Worm (Caenorhabditis elegans) whole organism, L2 larva: Measurements from ENCODE around the gene sna-3.

ENCODE experiments used
- C34F6.9 ChIP-seq: fragments of 150-350 bp; optimal IDR thresholded peaks from 2 replicates; lab custom pipeline; 2014; ENCODE audit warnings: missing biosample characterization, missing genetic modification characterization
- F13H6.1 ChIP-seq: sonication (generic microtip); optimal IDR thresholded peaks from 2 replicates; lab custom pipeline; 2016; ENCODE audit warnings: missing genetic modification characterization, missing compliant biosample characterization
- R02D3.7 ChIP-seq: fragments of 150-350 bp; optimal IDR thresholded peaks from 2 replicates; lab custom pipeline; 2014; ENCODE audit warnings: missing biosample characterization, missing genetic modification characterization
- Y55F3AM.14 ChIP-seq: fragments of 200-800 bp; sonication (Bioruptor generic); optimal IDR thresholded peaks from 2 replicates; lab custom pipeline; 2018; ENCODE audit warnings: mild to moderate bottlenecking, missing genetic modification characterization, missing compliant biosample characterization
- ZK546.5 ChIP-seq: sonication (generic microtip); optimal IDR thresholded peaks from 2 replicates; lab custom pipeline; 2017; ENCODE audit warnings: missing biosample characterization, missing genetic modification characterization
- alr-1 ChIP-seq: fragments of 150-350 bp; optimal IDR thresholded peaks from 2 replicates; lab custom pipeline; 2014; ENCODE audit warnings: missing biosample characterization, missing genetic modification characterization
- aly-2 ChIP-seq: fragments of 150-350 bp; optimal IDR thresholded peaks from 2 replicates; lab custom pipeline; 2014; ENCODE audit warnings: missing biosample characterization, missing genetic modification characterization
- ama-1 ChIP-seq: fragments of 150-350 bp; optimal IDR thresholded peaks from 2 replicates; lab custom pipeline; 2018; ENCODE audit warnings: inconsistent platforms
- blmp-1 ChIP-seq: sonication (generic microtip); optimal IDR thresholded peaks from 2 replicates; lab custom pipeline; 2017; ENCODE audit warnings: missing genetic modification characterization, mild to moderate bottlenecking, missing compliant biosample characterization, antibody characterized with exemption, moderate library complexity; ENCODE audit not compliant: insufficient read depth
- ceh-16 ChIP-seq: fragments of 150-350 bp; optimal IDR thresholded peaks from 2 replicates; lab custom pipeline; 2014; ENCODE audit warnings: missing biosample characterization, missing genetic modification characterization
- ceh-82 ChIP-seq: fragments of 150-350 bp; optimal IDR thresholded peaks from 2 replicates; lab custom pipeline; 2014; ENCODE audit warnings: missing biosample characterization, missing genetic modification characterization
- crh-2 ChIP-seq: sonication (generic microtip); optimal IDR thresholded peaks from 2 replicates; lab custom pipeline; 2017; ENCODE audit warnings: missing biosample characterization, missing genetic modification characterization
- dmd-4 ChIP-seq: sonication (generic microtip); optimal IDR thresholded peaks from 2 replicates; lab custom pipeline; 2017; ENCODE audit warnings: missing biosample characterization, missing genetic modification characterization
- egl-27 ChIP-seq: sonication (generic microtip); optimal IDR thresholded peaks from 3 replicates; lab custom pipeline; 2017; ENCODE audit warnings: missing biosample characterization, missing genetic modification reagents, missing genetic modification characterization
- elt-1 ChIP-seq: fragments of 150-350 bp; optimal IDR thresholded peaks from 2 replicates; lab custom pipeline; 2014; ENCODE audit warnings: missing biosample characterization, missing genetic modification characterization
- elt-3 ChIP-seq: sonication (generic microtip); optimal IDR thresholded peaks from 2 replicates; lab custom pipeline; 2017; ENCODE audit warnings: missing biosample characterization, missing genetic modification characterization
- fos-1 ChIP-seq: fragments of 150-350 bp; optimal IDR thresholded peaks from 2 replicates; lab custom pipeline; 2014; ENCODE audit warnings: missing biosample characterization, missing genetic modification characterization
- gmeb-1 ChIP-seq: fragments of 150-350 bp; optimal IDR thresholded peaks from 2 replicates; lab custom pipeline; 2014; ENCODE audit warnings: missing biosample characterization, missing genetic modification characterization
- lin-13 ChIP-seq: fragments of 150-350 bp; optimal IDR thresholded peaks from 2 replicates; lab custom pipeline; 2014; ENCODE audit warnings: missing biosample characterization, missing genetic modification reagents, missing genetic modification characterization
- lin-39 ChIP-seq: fragments of 150-350 bp; optimal IDR thresholded peaks from 2 replicates; lab custom pipeline; 2014; ENCODE audit warnings: missing biosample characterization, missing genetic modification reagents, missing genetic modification characterization
- lsy-2 ChIP-seq, 2 experiments: fragments of 150-350 bp in 1 of 2; sonication (generic microtip) in 1 of 2; optimal IDR thresholded peaks; 2 replicates each; lab custom pipeline; 2014 to 2017; ENCODE audit warnings: missing biosample characterization in 2 of 2, missing genetic modification characterization in 2 of 2
- mab-5 ChIP-seq: fragments of 150-350 bp; optimal IDR thresholded peaks from 2 replicates; lab custom pipeline; 2014; ENCODE audit warnings: missing biosample characterization, missing genetic modification characterization
- mbf-1 ChIP-seq: sonication (generic microtip); optimal IDR thresholded peaks from 2 replicates; lab custom pipeline; 2017; ENCODE audit warnings: missing biosample characterization, missing genetic modification characterization
- mdl-1 ChIP-seq, 2 experiments: fragments of 150-350 bp in 1 of 2; sonication (generic microtip) in 1 of 2; optimal IDR thresholded peaks; 2 replicates each; lab custom pipeline; 2017; ENCODE audit warnings: missing biosample characterization in 2 of 2, missing genetic modification characterization in 2 of 2
- nhr-10 ChIP-seq: sonication (generic microtip); optimal IDR thresholded peaks from 2 replicates; lab custom pipeline; 2017; ENCODE audit warnings: missing biosample characterization, missing genetic modification characterization
- nhr-12 ChIP-seq: fragments of 150-350 bp; optimal IDR thresholded peaks from 2 replicates; lab custom pipeline; 2014; ENCODE audit warnings: missing biosample characterization, missing genetic modification characterization
- nhr-129 ChIP-seq: fragments of 150-350 bp; optimal IDR thresholded peaks from 2 replicates; lab custom pipeline; 2014; ENCODE audit warnings: missing biosample characterization, missing genetic modification characterization
- nhr-21 ChIP-seq: fragments of 150-350 bp; optimal IDR thresholded peaks from 2 replicates; lab custom pipeline; 2014; ENCODE audit warnings: missing biosample characterization, missing genetic modification characterization
- nhr-23 ChIP-seq: fragments of 150-350 bp; optimal IDR thresholded peaks from 2 replicates; lab custom pipeline; 2014; ENCODE audit warnings: missing biosample characterization, missing genetic modification reagents, missing genetic modification characterization
- nhr-237 ChIP-seq: fragments of 150-350 bp; optimal IDR thresholded peaks from 2 replicates; lab custom pipeline; 2014; ENCODE audit warnings: missing biosample characterization, missing genetic modification characterization
- nhr-25 ChIP-seq: fragments of 150-350 bp; sonication (generic microtip); optimal IDR thresholded peaks from 3 replicates; lab custom pipeline; 2014; ENCODE audit warnings: missing biosample characterization, missing genetic modification characterization
- nhr-6 ChIP-seq: fragments of 150-350 bp; optimal IDR thresholded peaks from 2 replicates; lab custom pipeline; 2014; ENCODE audit warnings: missing biosample characterization, missing genetic modification characterization
- nhr-77 ChIP-seq: fragments of 150-350 bp; optimal IDR thresholded peaks from 2 replicates; lab custom pipeline; 2014; ENCODE audit warnings: missing biosample characterization, missing genetic modification characterization
- peb-1 ChIP-seq: fragments of 150-350 bp; optimal IDR thresholded peaks from 2 replicates; lab custom pipeline; 2014; ENCODE audit warnings: missing biosample characterization, missing genetic modification characterization
- sem-4 ChIP-seq: fragments of 150-350 bp; optimal IDR thresholded peaks from 2 replicates; lab custom pipeline; 2014; ENCODE audit warnings: missing biosample characterization, missing genetic modification reagents, missing genetic modification characterization
- skn-1 ChIP-seq: sonication (generic microtip); optimal IDR thresholded peaks from 2 replicates; lab custom pipeline; 2017; ENCODE audit warnings: missing biosample characterization, missing genetic modification characterization
- sma-3 ChIP-seq: sonication (generic microtip); optimal IDR thresholded peaks from 2 replicates; lab custom pipeline; 2016; ENCODE audit warnings: missing genetic modification reagents, missing genetic modification characterization, missing compliant biosample characterization
- sma-9 ChIP-seq, 2 experiments: fragments of 150-350 bp in 1 of 2; sonication (generic microtip) in 1 of 2; optimal IDR thresholded peaks; 2 replicates each; lab custom pipeline; 2014 to 2016; ENCODE audit warnings: missing genetic modification characterization in 2 of 2, mild to moderate bottlenecking in 1 of 2, missing biosample characterization in 1 of 2, missing compliant biosample characterization in 1 of 2, missing genetic modification reagents in 1 of 2, moderate library complexity in 1 of 2
- snpc-4 ChIP-seq: fragments of 150-350 bp; optimal IDR thresholded peaks from 2 replicates; lab custom pipeline; 2014; ENCODE audit warnings: missing biosample characterization, missing genetic modification characterization
- unc-39 ChIP-seq: fragments of 150-350 bp; optimal IDR thresholded peaks from 2 replicates; lab custom pipeline; 2014; ENCODE audit warnings: missing biosample characterization, missing genetic modification characterization
- zag-1 ChIP-seq: fragments of 150-350 bp; optimal IDR thresholded peaks from 2 replicates; lab custom pipeline; 2014; ENCODE audit warnings: missing biosample characterization, missing genetic modification characterization
- ztf-1 ChIP-seq: fragments of 200-800 bp; sonication (Bioruptor generic); conservative IDR thresholded peaks from 2 replicates; pipeline ENCODE4 v1.3.6; 2022; ENCODE audit warnings: missing genetic modification characterization, missing compliant biosample characterization
- ztf-11 ChIP-seq: sonication (generic microtip); optimal IDR thresholded peaks from 2 replicates; lab custom pipeline; 2017; ENCODE audit warnings: missing biosample characterization, missing genetic modification characterization
- ztf-4 ChIP-seq: fragments of 150-350 bp; optimal IDR thresholded peaks from 2 replicates; lab custom pipeline; 2014; ENCODE audit warnings: missing biosample characterization, missing genetic modification characterization

Gene sna-3

ce11 chrIII:6183118-6183517 lies 22.9 kb downstream of the sna-3 start, which contains the start of gene nas-28:
Gene nas-28, minus strand, starts transcription at chrIII:6183218.
- TF ChIP-seq mbf-1 (tag; lab: Kevin White, UChicago) (no peak), unc-39 (tag; lab: Kevin White, UChicago) (no peak), nhr-23 (tag; lab: Kevin White, UChicago) (no peak)
- TF ChIP-seq, all 48 proteins: peak for 0

ce11 chrIII:6180294-6180693 lies 25.7 kb downstream of the sna-3 start:
- TF ChIP-seq sma-3 (GFP tag; lab: Kevin White, UChicago) (peak; percentile 11), nhr-6 (tag; lab: Kevin White, UChicago) (no peak), nhr-12 (tag; lab: Kevin White, UChicago) (no peak), mbf-1 (tag; lab: Kevin White, UChicago) (no peak), sma-9 (GFP tag; optimal IDR thresholded peaks at IDR 0.05; lab: Kevin White, UChicago) (peak; percentile 66), sma-9 (tag; optimal IDR thresholded peaks at IDR 0.05; lab: Kevin White, UChicago) (no peak), F13H6.1 (tag; lab: Kevin White, UChicago) (peak; percentile 57), mab-5 (tag; lab: Kevin White, UChicago) (no peak), ceh-82 (tag; lab: Kevin White, UChicago) (no peak), fos-1 (tag; lab: Kevin White, UChicago) (peak; percentile 58), ztf-4 (no peak), skn-1 (tag; lab: Kevin White, UChicago) (peak; percentile 34), alr-1 (no peak), zag-1 (tag; lab: Kevin White, UChicago) (no peak), lin-13 (GFP tag; lab: Kevin White, UChicago) (no peak), dmd-4 (tag; lab: Kevin White, UChicago) (no peak), crh-2 (tag; lab: Kevin White, UChicago) (peak; percentile 68), ceh-16 (tag; lab: Kevin White, UChicago) (no peak), blmp-1 (tag; lab: Kevin White, UChicago) (no peak), ama-1 (no peak), ztf-11 (tag; lab: Kevin White, UChicago) (no peak), nhr-10 (no peak), ztf-1 (GFP tag; lab: Robert Waterston, UW) (no peak), mdl-1 (tag; optimal IDR thresholded peaks at IDR 0.05; lab: Kevin White, UChicago) (peak in 1 of 2 experiments; percentile 28), nhr-129 (tag; lab: Kevin White, UChicago) (peak; percentile 10), nhr-77 (no peak), lsy-2 (tag; optimal IDR thresholded peaks at IDR 0.05; lab: Kevin White, UChicago) (no peak), snpc-4 (tag; lab: Kevin White, UChicago) (no peak), nhr-25 (tag; lab: Kevin White, UChicago) (no peak), ZK546.5 (tag; lab: Kevin White, UChicago) (no peak), sem-4 (tag; lab: Kevin White, UChicago) (no peak), nhr-23 (tag; lab: Kevin White, UChicago) (no peak), unc-39 (tag; lab: Kevin White, UChicago) (no peak), lin-39 (no peak), egl-27 (no peak), peb-1 (tag; lab: Kevin White, UChicago) (no peak), nhr-237 (no peak), nhr-21 (tag; lab: Kevin White, UChicago) (no peak), Y55F3AM.14 (GFP tag; lab: Kevin White, UChicago) (no peak), C34F6.9 (tag; lab: Kevin White, UChicago) (no peak), elt-1 (tag; lab: Kevin White, UChicago) (no peak), R02D3.7 (tag; lab: Kevin White, UChicago) (no peak), aly-2 (tag; lab: Kevin White, UChicago) (no peak), elt-3 (tag; lab: Kevin White, UChicago) (no peak), gmeb-1 (tag; lab: Kevin White, UChicago) (peak; percentile 36)
